Worm (Caenorhabditis elegans): ENCODE data around the gene Y42G9A.1.

DNA sequence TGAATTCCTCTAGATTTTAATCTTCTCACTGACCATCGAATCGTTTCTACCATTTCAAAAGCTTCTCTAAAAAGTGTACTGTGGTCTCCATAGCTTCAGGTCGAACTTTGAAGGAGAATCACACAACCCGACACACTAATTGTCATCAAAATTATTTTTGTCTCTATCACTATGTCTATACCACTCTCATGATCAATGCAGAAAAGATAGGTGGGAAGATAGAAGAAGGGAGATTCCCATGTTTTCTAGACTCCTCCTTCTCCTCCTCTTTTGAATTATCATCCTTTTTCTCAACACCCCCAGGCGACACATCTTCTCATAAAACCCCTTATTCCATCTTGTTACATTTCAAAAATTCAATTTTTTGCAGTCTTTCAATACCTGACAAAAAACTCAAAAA, 3.9 kb upstream of the Y42G9A.1 start, which contains the start of gene Y42G9A.3:
- TF ChIP-seq pqm-1 (tag; optimal IDR thresholded peaks at IDR 0.05) = no peak
- no peak for TF ChIP-seq ama-1 (optimal IDR thresholded peaks at IDR 0.05)
- TF ChIP-seq ceh-9 (tag; optimal IDR thresholded peaks at IDR 0.05) = no peak
- no peak for TF ChIP-seq ZK546.5 (tag; optimal IDR thresholded peaks at IDR 0.05)
- no peak for TF ChIP-seq ceh-16 (tag; optimal IDR thresholded peaks at IDR 0.05)
- no peak for TF ChIP-seq zag-1 (tag; optimal IDR thresholded peaks at IDR 0.05)

Measured in whole organism, L3 larva.